Worm (Caenorhabditis elegans) whole organism, L3 larva: ENCODE measurements around the gene B0336.12.

Experiments
- ZK546.5 ChIP-seq: sonication (generic microtip); optimal IDR thresholded peaks from 2 replicates; lab custom pipeline; 2017; ENCODE audit warnings: missing biosample characterization, missing genetic modification characterization
- ama-1 ChIP-seq: fragments of 150-350 bp; optimal IDR thresholded peaks from 2 replicates; lab custom pipeline; 2018
- ceh-16 ChIP-seq: sonication (generic microtip); optimal IDR thresholded peaks from 2 replicates; lab custom pipeline; 2017; ENCODE audit warnings: missing biosample characterization, missing genetic modification characterization
- ceh-28 ChIP-seq: fragments of 150-350 bp; optimal IDR thresholded peaks from 2 replicates; lab custom pipeline; 2014; ENCODE audit warnings: missing biosample characterization, missing genetic modification reagents, missing genetic modification characterization
- ceh-9 ChIP-seq: sonication (generic microtip); optimal IDR thresholded peaks from 2 replicates; lab custom pipeline; 2018; ENCODE audit warnings: missing biosample characterization, missing genetic modification characterization
- daf-12 ChIP-seq: fragments of 150-350 bp; optimal IDR thresholded peaks from 2 replicates; lab custom pipeline; 2014; ENCODE audit warnings: missing biosample characterization, missing genetic modification reagents, missing genetic modification characterization
- egl-5 ChIP-seq: fragments of 150-350 bp; optimal IDR thresholded peaks from 2 replicates; lab custom pipeline; 2017; ENCODE audit warnings: missing biosample characterization, missing genetic modification reagents, missing genetic modification characterization, inconsistent platforms
- elt-1 ChIP-seq: fragments of 150-350 bp; optimal IDR thresholded peaks from 2 replicates; lab custom pipeline; 2014; ENCODE audit warnings: missing biosample characterization, missing genetic modification characterization
- elt-3 ChIP-seq, 3 experiments: fragments of 150-350 bp in 1 of 3; sonication (generic microtip) in 2 of 3; optimal IDR thresholded peaks; 2 replicates in 2 of 3; 4 replicates in 1 of 3; lab custom pipeline; 2014 to 2017; ENCODE audit warnings: missing biosample characterization in 3 of 3, missing genetic modification characterization in 3 of 3
- fkh-2 ChIP-seq: fragments of 150-350 bp; optimal IDR thresholded peaks from 2 replicates; lab custom pipeline; 2014; ENCODE audit warnings: missing biosample characterization, missing genetic modification reagents, missing genetic modification characterization
- fos-1 ChIP-seq: fragments of 150-350 bp; optimal IDR thresholded peaks from 2 replicates; lab custom pipeline; 2014; ENCODE audit warnings: missing biosample characterization, missing genetic modification characterization
- lin-39 ChIP-seq: fragments of 150-350 bp; optimal IDR thresholded peaks from 2 replicates; lab custom pipeline; 2018; ENCODE audit warnings: missing biosample characterization, missing genetic modification reagents, missing genetic modification characterization
- lsy-12 ChIP-seq: sonication (generic microtip); optimal IDR thresholded peaks from 2 replicates; lab custom pipeline; 2016; ENCODE audit warnings: mild to moderate bottlenecking, missing genetic modification characterization, missing compliant biosample characterization
- mml-1 ChIP-seq: fragments of 150-350 bp; sonication (generic microtip); optimal IDR thresholded peaks from 3 replicates; lab custom pipeline; 2014; ENCODE audit warnings: missing biosample characterization, missing genetic modification characterization
- nfya-1 ChIP-seq: sonication (generic microtip); optimal IDR thresholded peaks from 2 replicates; lab custom pipeline; 2017; ENCODE audit warnings: missing genetic modification characterization, mild to moderate bottlenecking, missing compliant biosample characterization, antibody characterized with exemption, moderate library complexity; ENCODE audit not compliant: insufficient read depth
- nhr-11 ChIP-seq: fragments of 150-350 bp; optimal IDR thresholded peaks from 2 replicates; lab custom pipeline; 2014; ENCODE audit warnings: missing biosample characterization, missing genetic modification characterization
- nhr-12 ChIP-seq: fragments of 150-350 bp; optimal IDR thresholded peaks from 2 replicates; lab custom pipeline; 2014; ENCODE audit warnings: missing biosample characterization, missing genetic modification characterization
- nhr-23 ChIP-seq: fragments of 150-350 bp; optimal IDR thresholded peaks from 2 replicates; lab custom pipeline; 2014; ENCODE audit warnings: missing biosample characterization, missing genetic modification reagents, missing genetic modification characterization
- nhr-237 ChIP-seq: fragments of 150-350 bp; optimal IDR thresholded peaks from 2 replicates; lab custom pipeline; 2014; ENCODE audit warnings: missing biosample characterization, missing genetic modification characterization
- nhr-25 ChIP-seq: sonication (generic microtip); optimal IDR thresholded peaks from 2 replicates; lab custom pipeline; 2017; ENCODE audit warnings: missing biosample characterization, missing genetic modification characterization
- nhr-28 ChIP-seq: fragments of 150-350 bp; optimal IDR thresholded peaks from 2 replicates; lab custom pipeline; 2014; ENCODE audit warnings: missing biosample characterization, missing genetic modification characterization
- nhr-43 ChIP-seq: sonication (generic microtip); optimal IDR thresholded peaks from 2 replicates; lab custom pipeline; 2016; ENCODE audit warnings: mild to moderate bottlenecking, missing genetic modification characterization, missing compliant biosample characterization; ENCODE audit not compliant: poor library complexity, severe bottlenecking
- nhr-76 ChIP-seq: fragments of 150-350 bp; sonication (generic microtip); optimal IDR thresholded peaks from 5 replicates; lab custom pipeline; 2014; ENCODE audit warnings: missing biosample characterization, missing genetic modification characterization
- nhr-77 ChIP-seq: fragments of 150-350 bp; optimal IDR thresholded peaks from 2 replicates; lab custom pipeline; 2014; ENCODE audit warnings: missing biosample characterization, missing genetic modification characterization
- pha-4 ChIP-seq: fragments of 150-350 bp; optimal IDR thresholded peaks from 2 replicates; lab custom pipeline; 2014; ENCODE audit warnings: missing biosample characterization, missing genetic modification reagents, missing genetic modification characterization
- pqm-1 ChIP-seq: fragments of 150-350 bp; optimal IDR thresholded peaks from 2 replicates; lab custom pipeline; 2017; ENCODE audit warnings: missing biosample characterization, missing genetic modification characterization, inconsistent platforms
- sea-2 ChIP-seq: fragments of 150-350 bp; sonication (generic microtip); optimal IDR thresholded peaks from 4 replicates; lab custom pipeline; 2014; ENCODE audit warnings: missing biosample characterization, missing genetic modification reagents, missing genetic modification characterization
- skn-1 ChIP-seq: fragments of 150-350 bp; optimal IDR thresholded peaks from 2 replicates; lab custom pipeline; 2014; ENCODE audit warnings: missing biosample characterization, missing genetic modification characterization
- snpc-4 ChIP-seq: fragments of 150-350 bp; optimal IDR thresholded peaks from 2 replicates; lab custom pipeline; 2014; ENCODE audit warnings: missing biosample characterization, missing genetic modification characterization
- tbx-2 ChIP-seq: sonication (generic microtip); optimal IDR thresholded peaks from 2 replicates; lab custom pipeline; 2016; ENCODE audit warnings: mild to moderate bottlenecking, missing genetic modification characterization, missing compliant biosample characterization
- unc-62 ChIP-seq: fragments of 150-350 bp; sonication (generic microtip); optimal IDR thresholded peaks from 4 replicates; lab custom pipeline; 2014; ENCODE audit warnings: missing biosample characterization, missing genetic modification reagents, missing genetic modification characterization
- zag-1 ChIP-seq: fragments of 150-350 bp; optimal IDR thresholded peaks from 2 replicates; lab custom pipeline; 2014; ENCODE audit warnings: missing biosample characterization, missing genetic modification characterization
- ztf-11 ChIP-seq: fragments of 150-350 bp; optimal IDR thresholded peaks from 2 replicates; lab custom pipeline; 2014; ENCODE audit warnings: missing biosample characterization, missing genetic modification characterization

The B0336.12 gene

ce11 chrIII:5665278-5665677 lies 44.7 kb downstream of the B0336.12 start:
- TF ChIP-seq elt-3 (tag; optimal IDR thresholded peaks at IDR 0.05; lab: Kevin White, UChicago) (no peak), pha-4 (tag; lab: Kevin White, UChicago) (peak; percentile 86), lsy-12 (tag; lab: Kevin White, UChicago) (no peak), unc-62 (GFP tag; lab: Kevin White, UChicago) (no peak), mml-1 (tag; lab: Kevin White, UChicago) (no peak), ceh-16 (no peak), snpc-4 (no peak), skn-1 (tag; lab: Kevin White, UChicago) (no peak), sea-2 (GFP tag; lab: Kevin White, UChicago) (no peak), nhr-28 (tag; lab: Kevin White, UChicago) (no peak), ZK546.5 (tag; lab: Kevin White, UChicago) (no peak), nhr-25 (tag; lab: Kevin White, UChicago) (peak; percentile 58), nhr-11 (tag; lab: Kevin White, UChicago) (no peak), ceh-28 (tag; lab: Kevin White, UChicago) (no peak), nhr-12 (tag; lab: Kevin White, UChicago) (no peak), ceh-9 (tag; lab: Kevin White, UChicago) (no peak)

- TF ChIP-seq nhr-28 (tag; lab: Kevin White, UChicago) (no peak), nhr-25 (tag; lab: Kevin White, UChicago) (no peak), snpc-4 (no peak), lsy-12 (tag; lab: Kevin White, UChicago) (no peak), fkh-2 (tag; lab: Kevin White, UChicago) (no peak), lin-39 (tag; lab: Kevin White, UChicago) (no peak), zag-1 (tag; lab: Kevin White, UChicago) (no peak), sea-2 (GFP tag; lab: Kevin White, UChicago) (no peak), nhr-237 (tag; lab: Kevin White, UChicago) (no peak), fos-1 (tag; lab: Kevin White, UChicago) (no peak), nfya-1 (tag; lab: Kevin White, UChicago) (no peak)
- TF ChIP-seq, all 47 proteins: peak for 0
Observed at ce11 chrIII:5663933-5664332, 46.0 kb downstream of the B0336.12 start, which contains the start of gene par-3. par-3 (plus strand) TSS chrIII:5664233.

ce11 chrIII:5663521-5663920 lies 46.4 kb downstream of the B0336.12 start:
- TF ChIP-seq nhr-77: no peak
- TF ChIP-seq nhr-11 (tag; lab: Kevin White, UChicago): no peak
- no peak for TF ChIP-seq ama-1 (lab: Kevin White, UChicago)
- no peak for TF ChIP-seq nhr-76 (tag; lab: Kevin White, UChicago)
- no peak for TF ChIP-seq elt-3 (tag; optimal IDR thresholded peaks at IDR 0.05; lab: Kevin White, UChicago)
- TF ChIP-seq pha-4 (tag; lab: Kevin White, UChicago): no peak
- TF ChIP-seq fkh-2 (tag; lab: Kevin White, UChicago): no peak
- no peak for TF ChIP-seq tbx-2 (tag; lab: Kevin White, UChicago)
- TF ChIP-seq elt-1 (tag; lab: Kevin White, UChicago): no peak
- no peak for TF ChIP-seq skn-1 (tag; lab: Kevin White, UChicago)
- TF ChIP-seq ceh-28 (tag; lab: Kevin White, UChicago): no peak
- TF ChIP-seq daf-12 (tag; lab: Kevin White, UChicago): no peak
- TF ChIP-seq nhr-28 (tag; lab: Kevin White, UChicago): no peak
- TF ChIP-seq egl-5: no peak
- TF ChIP-seq nhr-25 (tag; lab: Kevin White, UChicago): no peak
- no peak for TF ChIP-seq pqm-1 (tag; lab: Kevin White, UChicago)
- TF ChIP-seq nhr-43 (tag; lab: Kevin White, UChicago): no peak
- TF ChIP-seq ztf-11 (tag; lab: Kevin White, UChicago): no peak
- TF ChIP-seq, all 47 proteins: peak for 0

ce11 chrIII:5660976-5661375 lies 49.0 kb downstream of the B0336.12 start, which contains the start of gene F54E7.6:
F54E7.6 (minus strand) TSS chrIII:5661085.
- TF ChIP-seq nhr-25 (tag; lab: Kevin White, UChicago) (peak; percentile 87), nhr-43 (tag; lab: Kevin White, UChicago) (peak; percentile 3), ztf-11 (tag; lab: Kevin White, UChicago) (no peak), egl-5 (no peak), nhr-23 (peak; percentile 46)
